Worm (Caenorhabditis elegans): Measurements from ENCODE around the gene F56C4.2.

- TF ChIP-seq nfya-1 (tag; optimal IDR thresholded peaks at IDR 0.05; ENCODE audit: borderline replicate concordance, insufficient read depth) (no peak), unc-62 (GFP tag; optimal IDR thresholded peaks at IDR 0.05) (no peak), B0336.3 (GFP tag; IDR thresholded peaks at IDR 0.05) (no peak), athp-1 (tag; optimal IDR thresholded peaks at IDR 0.05) (no peak), lsy-27 (tag; optimal IDR thresholded peaks at IDR 0.05; ENCODE audit: borderline replicate concordance, insufficient read depth) (no peak), lin-26 (GFP tag; IDR thresholded peaks at IDR 0.05) (no peak), D2030.7 (GFP tag; IDR thresholded peaks at IDR 0.05) (no peak), nhr-120 (GFP tag; IDR thresholded peaks at IDR 0.05) (no peak)
Measured at ce11 chrIV:10638977-10639376, at the start of gene F56C4.2.

Data from whole organism, young adult.